Worm (Caenorhabditis elegans) whole organism, L1 larva: ENCODE results near the gene sma-2.

ENCODE experiments used
- C04F5.9 ChIP-seq: sonication (generic microtip); optimal IDR thresholded peaks from 2 replicates; lab custom pipeline; 2016; ENCODE audit warnings: missing genetic modification characterization, missing compliant biosample characterization
- C16A3.4 ChIP-seq: fragments of 150-350 bp; optimal IDR thresholded peaks from 2 replicates; lab custom pipeline; 2014; ENCODE audit warnings: missing biosample characterization, missing genetic modification characterization
- C34B4.2 ChIP-seq: sonication (generic microtip); optimal IDR thresholded peaks from 2 replicates; lab custom pipeline; 2017; ENCODE audit warnings: mild to moderate bottlenecking, missing genetic modification characterization, missing compliant biosample characterization
- F16B12.6 ChIP-seq: fragments of 150-350 bp; optimal IDR thresholded peaks from 2 replicates; lab custom pipeline; 2014; ENCODE audit warnings: missing biosample characterization, missing genetic modification characterization
- Y116A8C.19 ChIP-seq: sonication (generic microtip); optimal IDR thresholded peaks from 2 replicates; lab custom pipeline; 2016; ENCODE audit warnings: missing compliant biosample characterization, missing genetic modification characterization, borderline replicate concordance
- aha-1 ChIP-seq: fragments of 150-350 bp; optimal IDR thresholded peaks from 2 replicates; lab custom pipeline; 2014; ENCODE audit warnings: missing biosample characterization, missing genetic modification characterization
- alr-1 ChIP-seq: fragments of 200-800 bp; sonication (Bioruptor generic); optimal IDR thresholded peaks from 2 replicates; lab custom pipeline; 2018; ENCODE audit warnings: borderline replicate concordance, mild to moderate bottlenecking, missing genetic modification characterization, missing compliant biosample characterization
- aly-2 ChIP-seq: fragments of 150-350 bp; optimal IDR thresholded peaks from 2 replicates; lab custom pipeline; 2014; ENCODE audit warnings: missing biosample characterization, missing genetic modification characterization
- ama-1 ChIP-seq: fragments of 150-350 bp; optimal IDR thresholded peaks from 2 replicates; lab custom pipeline; 2014
- ceh-8 ChIP-seq: fragments of 200-800 bp; sonication (Bioruptor generic); optimal IDR thresholded peaks from 2 replicates; lab custom pipeline; 2018; ENCODE audit warnings: mild to moderate bottlenecking, missing genetic modification characterization, moderate library complexity, missing compliant biosample characterization
- ceh-82 ChIP-seq, 3 experiments: fragments of 150-350 bp in 1 of 3; sonication (generic microtip) in 2 of 3; optimal IDR thresholded peaks; 2 replicates each; lab custom pipeline; 2014 to 2017; ENCODE audit warnings: missing biosample characterization in 3 of 3, missing genetic modification characterization in 3 of 3
- ceh-88 ChIP-seq: fragments of 200-800 bp; sonication (Bioruptor generic); IDR thresholded peaks from 2 replicates; pipeline ENCODE4 v1.3.6; 2022; ENCODE audit warnings: missing genetic modification characterization, missing compliant biosample characterization
- ceh-90 ChIP-seq: sonication (generic microtip); optimal IDR thresholded peaks from 2 replicates; lab custom pipeline; 2016; ENCODE audit warnings: missing genetic modification characterization, missing compliant biosample characterization
- ces-1 ChIP-seq: fragments of 150-350 bp; optimal IDR thresholded peaks from 2 replicates; lab custom pipeline; 2014; ENCODE audit warnings: missing biosample characterization, missing genetic modification reagents, missing genetic modification characterization
- dpl-1 ChIP-seq, 3 experiments: fragments of 150-350 bp in 2 of 3; sonication (generic microtip) in 1 of 3; optimal IDR thresholded peaks; 2 replicates each; lab custom pipeline; 2014 to 2017; ENCODE audit warnings: missing biosample characterization in 3 of 3, missing genetic modification characterization in 3 of 3, missing genetic modification reagents in 3 of 3
- dsc-1 ChIP-seq: sonication (generic microtip); optimal IDR thresholded peaks from 2 replicates; lab custom pipeline; 2016; ENCODE audit warnings: mild to moderate bottlenecking, missing genetic modification characterization, missing compliant biosample characterization
- egl-13 ChIP-seq: sonication (generic microtip); optimal IDR thresholded peaks from 2 replicates; lab custom pipeline; 2016; ENCODE audit warnings: missing genotype, missing genetic modification reagents, missing genetic modification characterization, missing compliant biosample characterization
- fkh-10 ChIP-seq: sonication (generic microtip); optimal IDR thresholded peaks from 2 replicates; lab custom pipeline; 2017; ENCODE audit warnings: missing biosample characterization, missing genetic modification reagents, missing genetic modification characterization
- fkh-4 ChIP-seq: sonication (generic microtip); optimal IDR thresholded peaks from 2 replicates; lab custom pipeline; 2016; ENCODE audit warnings: missing compliant biosample characterization, missing genetic modification characterization, borderline replicate concordance
- fkh-8 ChIP-seq: sonication (generic microtip); optimal IDR thresholded peaks from 2 replicates; lab custom pipeline; 2016; ENCODE audit warnings: mild to moderate bottlenecking, missing genetic modification characterization, missing compliant biosample characterization
- fos-1 ChIP-seq: fragments of 150-350 bp; optimal IDR thresholded peaks from 2 replicates; lab custom pipeline; 2014; ENCODE audit warnings: missing biosample characterization, missing genetic modification characterization
- hlh-17 ChIP-seq: fragments of 200-800 bp; sonication (Bioruptor generic); optimal IDR thresholded peaks from 2 replicates; lab custom pipeline; 2018; ENCODE audit warnings: missing genetic modification characterization, mild to moderate bottlenecking, missing compliant biosample characterization, moderate library complexity, borderline replicate concordance
- irx-1 ChIP-seq: sonication (generic microtip); optimal IDR thresholded peaks from 2 replicates; lab custom pipeline; 2016; ENCODE audit warnings: missing genetic modification characterization, missing compliant biosample characterization
- isw-1 ChIP-seq: fragments of 200-800 bp; sonication (Bioruptor generic); IDR thresholded peaks from 2 replicates; pipeline ENCODE4 v1.3.6; 2022; ENCODE audit warnings: missing genetic modification characterization, missing compliant biosample characterization
- jun-1 ChIP-seq: fragments of 150-350 bp; optimal IDR thresholded peaks from 2 replicates; lab custom pipeline; 2014; ENCODE audit warnings: missing biosample characterization, missing genetic modification reagents, missing genetic modification characterization
- lin-14 ChIP-seq: fragments of 200-800 bp; sonication (Bioruptor generic); optimal IDR thresholded peaks from 2 replicates; lab custom pipeline; 2018; ENCODE audit warnings: mild to moderate bottlenecking, missing genetic modification characterization, moderate library complexity, missing compliant biosample characterization
- lin-35 ChIP-seq, 2 experiments: fragments of 150-350 bp; optimal IDR thresholded peaks; 2 replicates each; lab custom pipeline; 2014; ENCODE audit warnings: missing biosample characterization in 2 of 2, missing genetic modification characterization in 2 of 2, missing genetic modification reagents in 2 of 2
- mab-9 ChIP-seq: fragments of 200-800 bp; sonication (Bioruptor generic); IDR thresholded peaks from 2 replicates; pipeline ENCODE4 v1.3.6; 2022; ENCODE audit warnings: missing genetic modification reagents, missing genetic modification characterization, missing compliant biosample characterization
- mef-2 ChIP-seq: fragments of 150-350 bp; optimal IDR thresholded peaks from 2 replicates; lab custom pipeline; 2014; ENCODE audit warnings: missing biosample characterization, missing genetic modification characterization
- nhr-12 ChIP-seq: sonication (generic microtip); optimal IDR thresholded peaks from 2 replicates; lab custom pipeline; 2017; ENCODE audit warnings: missing biosample characterization, missing genetic modification characterization
- nhr-19 ChIP-seq: fragments of 200-800 bp; sonication (Bioruptor generic); conservative IDR thresholded peaks from 2 replicates; pipeline ENCODE4 v1.3.6; 2022; ENCODE audit warnings: missing genetic modification characterization, missing compliant biosample characterization
- nhr-20 ChIP-seq: sonication (generic microtip); optimal IDR thresholded peaks from 2 replicates; lab custom pipeline; 2016; ENCODE audit warnings: mild to moderate bottlenecking, missing genetic modification characterization, missing compliant biosample characterization
- nhr-237 ChIP-seq: fragments of 150-350 bp; optimal IDR thresholded peaks from 2 replicates; lab custom pipeline; 2014; ENCODE audit warnings: missing biosample characterization, missing genetic modification characterization
- nhr-28 ChIP-seq: fragments of 150-350 bp; optimal IDR thresholded peaks from 2 replicates; lab custom pipeline; 2014; ENCODE audit warnings: missing biosample characterization, missing genetic modification characterization
- nhr-47 ChIP-seq: sonication (generic microtip); optimal IDR thresholded peaks from 2 replicates; lab custom pipeline; 2016; ENCODE audit warnings: mild to moderate bottlenecking, missing genetic modification characterization, moderate library complexity, missing compliant biosample characterization
- nhr-71 ChIP-seq: sonication (generic microtip); optimal IDR thresholded peaks from 2 replicates; lab custom pipeline; 2016; ENCODE audit warnings: mild to moderate bottlenecking, missing genetic modification characterization, moderate library complexity, missing compliant biosample characterization
- nhr-77 ChIP-seq: fragments of 150-350 bp; optimal IDR thresholded peaks from 2 replicates; lab custom pipeline; 2014; ENCODE audit warnings: missing biosample characterization, missing genetic modification characterization
- nhr-85 ChIP-seq: sonication (generic microtip); peaks from one replicate; lab custom pipeline; 2016; ENCODE audit warnings: missing genetic modification characterization, inconsistent platforms, missing compliant biosample characterization
- nhr-90 ChIP-seq: sonication (generic microtip); optimal IDR thresholded peaks from 2 replicates; lab custom pipeline; 2016; ENCODE audit warnings: mild to moderate bottlenecking, missing genetic modification characterization, missing compliant biosample characterization; ENCODE audit not compliant: poor library complexity
- pag-3 ChIP-seq: sonication (generic microtip); optimal IDR thresholded peaks from 2 replicates; lab custom pipeline; 2017; ENCODE audit warnings: missing genetic modification characterization, mild to moderate bottlenecking, missing compliant biosample characterization, antibody characterized with exemption, borderline replicate concordance; ENCODE audit not compliant: insufficient read depth
- pax-3 ChIP-seq: fragments of 200-800 bp; sonication (Bioruptor generic); optimal IDR thresholded peaks from 2 replicates; lab custom pipeline; 2018; ENCODE audit warnings: mild to moderate bottlenecking, missing genetic modification characterization, moderate library complexity, missing compliant biosample characterization
- rnt-1 ChIP-seq: sonication (generic microtip); optimal IDR thresholded peaks from 2 replicates; lab custom pipeline; 2016; ENCODE audit warnings: mild to moderate bottlenecking, missing genetic modification characterization, moderate library complexity, missing compliant biosample characterization
- snu-23 ChIP-seq: sonication (generic microtip); optimal IDR thresholded peaks from 2 replicates; lab custom pipeline; 2016; ENCODE audit warnings: missing genetic modification characterization, missing compliant biosample characterization
- sptf-1 ChIP-seq: fragments of 150-350 bp; optimal IDR thresholded peaks from 2 replicates; lab custom pipeline; 2014; ENCODE audit warnings: missing biosample characterization, missing genetic modification characterization
- sup-37 ChIP-seq: fragments of 200-800 bp; sonication (Bioruptor generic); optimal IDR thresholded peaks from 2 replicates; lab custom pipeline; 2018; ENCODE audit warnings: mild to moderate bottlenecking, missing genetic modification characterization, missing compliant biosample characterization
- swsn-7 ChIP-seq: sonication (generic microtip); optimal IDR thresholded peaks from 2 replicates; lab custom pipeline; 2016; ENCODE audit warnings: missing genetic modification characterization, missing compliant biosample characterization
- unc-62 ChIP-seq: fragments of 150-350 bp; optimal IDR thresholded peaks from 2 replicates; lab custom pipeline; 2014; ENCODE audit warnings: missing biosample characterization, missing genetic modification reagents, missing genetic modification characterization
- unc-86 ChIP-seq: sonication (generic microtip); optimal IDR thresholded peaks from 2 replicates; lab custom pipeline; 2016; ENCODE audit warnings: missing genetic modification characterization, missing compliant biosample characterization
- unc-98 ChIP-seq: fragments of 200-800 bp; sonication (Bioruptor generic); IDR thresholded peaks from 2 replicates; pipeline ENCODE4 v1.3.6; 2022; ENCODE audit warnings: missing genetic modification characterization, missing compliant biosample characterization
- vab-15 ChIP-seq: sonication (generic microtip); optimal IDR thresholded peaks from 2 replicates; lab custom pipeline; 2017; ENCODE audit warnings: missing genotype, mild to moderate bottlenecking, missing genetic modification characterization, missing compliant biosample characterization
- zag-1 ChIP-seq: fragments of 150-350 bp; optimal IDR thresholded peaks from 2 replicates; lab custom pipeline; 2014; ENCODE audit warnings: missing biosample characterization, missing genetic modification characterization
- zip-4 ChIP-seq: fragments of 200-800 bp; sonication (Bioruptor generic); optimal IDR thresholded peaks from 2 replicates; lab custom pipeline; 2018; ENCODE audit warnings: mild to moderate bottlenecking, missing genetic modification characterization, moderate library complexity, missing compliant biosample characterization
- ztf-11 ChIP-seq, 2 experiments: sonication (generic microtip); optimal IDR thresholded peaks; 2 replicates each; lab custom pipeline; 2016 to 2017; ENCODE audit warnings: missing genetic modification characterization in 2 of 2, missing biosample characterization in 1 of 2, missing compliant biosample characterization in 1 of 2
- ztf-4 ChIP-seq: fragments of 150-350 bp; optimal IDR thresholded peaks from 2 replicates; lab custom pipeline; 2014; ENCODE audit warnings: missing biosample characterization, missing genetic modification characterization

sma-2 gene

DNA sequence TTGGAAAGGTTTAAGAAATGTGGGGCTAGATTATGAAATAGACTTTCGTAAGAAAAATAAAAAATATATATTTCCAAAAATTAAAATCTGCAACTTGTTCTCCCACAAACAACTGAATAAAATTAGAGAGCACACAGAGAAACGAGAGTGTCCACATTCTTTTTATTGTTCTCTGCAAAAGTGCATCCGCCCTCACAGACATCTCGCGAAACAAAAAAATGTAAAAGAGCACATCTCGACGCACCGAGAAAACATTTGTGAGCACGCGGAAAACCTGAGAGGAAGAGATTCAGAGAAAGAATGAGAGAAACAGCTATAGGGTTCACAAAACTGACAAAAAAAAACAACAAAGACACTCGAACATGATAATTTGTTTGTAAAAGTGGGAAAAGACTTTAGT, 32.6 kb downstream of the sma-2 start:
- TF ChIP-seq nhr-90 (no peak), ceh-8 (GFP tag; lab: Kevin White, UChicago) (no peak), C34B4.2 (no peak), zip-4 (GFP tag; lab: Kevin White, UChicago) (no peak), isw-1 (no peak), jun-1 (tag; lab: Kevin White, UChicago) (no peak), fkh-8 (tag; lab: Kevin White, UChicago) (peak; percentile 24), nhr-19 (no peak), Y116A8C.19 (tag; lab: Kevin White, UChicago) (no peak), sup-37 (GFP tag; lab: Kevin White, UChicago) (no peak), egl-13 (tag; lab: Kevin White, UChicago) (no peak), ama-1 (no peak), C16A3.4 (tag; lab: Kevin White, UChicago) (no peak), aha-1 (tag; lab: Kevin White, UChicago) (no peak), irx-1 (tag; lab: Kevin White, UChicago) (no peak), nhr-71 (tag; lab: Kevin White, UChicago) (peak; percentile 39), unc-62 (GFP tag; lab: Kevin White, UChicago) (no peak), dsc-1 (tag; lab: Kevin White, UChicago) (peak; percentile 14), ceh-90 (tag; lab: Kevin White, UChicago) (no peak), nhr-237 (tag; lab: Kevin White, UChicago) (no peak), swsn-7 (no peak), fkh-10 (GFP tag; lab: Kevin White, UChicago) (peak; percentile 67), nhr-85 (tag; lab: Kevin White, UChicago) (no peak), nhr-12 (tag; lab: Kevin White, UChicago) (no peak), ceh-88 (no peak), dpl-1 (GFP tag; optimal IDR thresholded peaks at IDR 0.05; lab: Kevin White, UChicago) (no peak), rnt-1 (tag; lab: Kevin White, UChicago) (no peak), snu-23 (no peak), aly-2 (tag; lab: Kevin White, UChicago) (no peak), pax-3 (tag; lab: Kevin White, UChicago) (no peak), lin-35 (GFP tag; optimal IDR thresholded peaks at IDR 0.05; lab: Kevin White, UChicago) (no peak), pag-3 (tag; lab: Kevin White, UChicago) (no peak), nhr-20 (tag; lab: Kevin White, UChicago) (no peak), alr-1 (tag; lab: Kevin White, UChicago) (no peak), unc-98 (GFP tag; lab: Robert Waterston, UW) (no peak), vab-15 (tag; lab: Kevin White, UChicago) (no peak), ztf-4 (no peak), mef-2 (tag; lab: Kevin White, UChicago) (peak; percentile 31), mab-9 (no peak), fos-1 (tag; lab: Kevin White, UChicago) (no peak), ceh-82 (tag; optimal IDR thresholded peaks at IDR 0.05; lab: Kevin White, UChicago) (no peak), nhr-28 (no peak), fkh-4 (no peak), F16B12.6 (tag; lab: Kevin White, UChicago) (no peak), nhr-77 (tag; lab: Kevin White, UChicago) (no peak), hlh-17 (GFP tag; lab: Kevin White, UChicago) (no peak), sptf-1 (tag; lab: Kevin White, UChicago) (no peak), nhr-47 (tag; lab: Kevin White, UChicago) (no peak), ces-1 (no peak), lin-14 (GFP tag; lab: Kevin White, UChicago) (peak; percentile 86), zag-1 (tag; lab: Kevin White, UChicago) (no peak), C04F5.9 (tag; lab: Kevin White, UChicago) (no peak), unc-86 (tag; lab: Kevin White, UChicago) (no peak), ztf-11 (tag; optimal IDR thresholded peaks at IDR 0.05; lab: Kevin White, UChicago) (no peak)
